Fruit fly (Drosophila melanogaster) whole organism, wandering third instar larva: ENCODE data around the gene CG33181.

ENCODE experiments used
- Abd-B ChIP-seq: fragments of >200 bp; optimal IDR thresholded peaks from 2 replicates; lab custom pipeline; 2017; ENCODE audit warnings: missing biosample characterization, missing genetic modification characterization
- CG32264 ChIP-seq: fragments of 200-800 bp; sonication (Bioruptor generic); optimal IDR thresholded peaks from 2 replicates; lab custom pipeline; 2016; ENCODE audit warnings: missing biosample characterization, missing genetic modification characterization
- CG9705 ChIP-seq: fragments of 200-800 bp; sonication (Bioruptor generic); optimal IDR thresholded peaks from 2 replicates; lab custom pipeline; 2018; ENCODE audit warnings: missing biosample characterization, mild to moderate bottlenecking, missing genetic modification characterization
- CrebA ChIP-seq: fragments of 200-800 bp; sonication (Bioruptor generic); optimal IDR thresholded peaks from 2 replicates; lab custom pipeline; 2016; ENCODE audit warnings: missing biosample characterization, mild to moderate bottlenecking, missing genetic modification characterization, borderline replicate concordance
- Dfd ChIP-seq: fragments of >200 bp; optimal IDR thresholded peaks from 2 replicates; lab custom pipeline; 2017; ENCODE audit warnings: missing biosample characterization, missing genetic modification characterization
- Dif ChIP-seq: fragments of 200-275, 200-300 bp; sonication (Bioruptor generic); optimal IDR thresholded peaks from 2 replicates; lab custom pipeline; 2018; ENCODE audit warnings: missing biosample characterization, missing genetic modification characterization; ENCODE audit not compliant: partially characterized antibody
- GATAd ChIP-seq: sonication (Bioruptor generic); optimal IDR thresholded peaks from 2 replicates; lab custom pipeline; 2016; ENCODE audit warnings: missing biosample characterization, missing genetic modification characterization
- HLH106 ChIP-seq: fragments of 200-800 bp; optimal IDR thresholded peaks from 3 replicates; lab custom pipeline; 2019; ENCODE audit warnings: missing biosample characterization, mild to moderate bottlenecking, missing genetic modification characterization, moderate library complexity
- Hnf4 ChIP-seq: fragments of 200-800 bp; sonication (Bioruptor generic); optimal IDR thresholded peaks from 2 replicates; lab custom pipeline; 2016; ENCODE audit warnings: missing biosample characterization, mild to moderate bottlenecking, missing genetic modification characterization
- Hr78 ChIP-seq: fragments of >200 bp; optimal IDR thresholded peaks from 2 replicates; lab custom pipeline; 2017; ENCODE audit warnings: missing biosample characterization, missing genetic modification characterization
- Hr83 ChIP-seq: fragments of 200-300 bp; sonication (Bioruptor generic); optimal IDR thresholded peaks from 2 replicates; lab custom pipeline; 2016; ENCODE audit warnings: missing biosample characterization, mild to moderate bottlenecking, missing genetic modification characterization, moderate library complexity; ENCODE audit not compliant: poor library complexity, severe bottlenecking
- Jra ChIP-seq: sonication (Bioruptor generic); optimal IDR thresholded peaks from 2 replicates; lab custom pipeline; 2016; ENCODE audit warnings: missing biosample characterization, missing genetic modification characterization
- Mio ChIP-seq: sonication (Bioruptor generic); optimal IDR thresholded peaks from 2 replicates; lab custom pipeline; 2016; ENCODE audit warnings: missing biosample characterization, missing genetic modification characterization
- Myc ChIP-seq: fragments of >200 bp; optimal IDR thresholded peaks from 2 replicates; lab custom pipeline; 2017
- N ChIP-seq: fragments of >200 bp; optimal IDR thresholded peaks from 2 replicates; lab custom pipeline; 2018; ENCODE audit warnings: missing biosample characterization, missing external identifiers, missing genetic modification characterization
- OdsH ChIP-seq: fragments of 200-800 bp; sonication (Bioruptor generic); optimal IDR thresholded peaks from 2 replicates; lab custom pipeline; 2016; ENCODE audit warnings: missing biosample characterization, mild to moderate bottlenecking, missing genetic modification characterization
- Rel ChIP-seq, 2 experiments: fragments of 200-800 bp; sonication (Bioruptor generic) in 1 of 2; optimal IDR thresholded peaks; 2 replicates in 1 of 2; 3 replicates in 1 of 2; lab custom pipeline; 2016 to 2019; ENCODE audit warnings: mild to moderate bottlenecking in 2 of 2, missing biosample characterization in 2 of 2, missing genetic modification characterization in 2 of 2, moderate library complexity in 1 of 2
- Sp1 ChIP-seq: fragments of 200-800 bp; sonication (Bioruptor generic); optimal IDR thresholded peaks from 3 replicates; lab custom pipeline; 2019; ENCODE audit warnings: missing biosample characterization, mild to moderate bottlenecking, missing genetic modification characterization, moderate library complexity
- Vsx2 ChIP-seq: fragments of 200-300, 225-300 bp; sonication (Bioruptor generic); optimal IDR thresholded peaks from 2 replicates; lab custom pipeline; 2018; ENCODE audit warnings: missing biosample characterization, missing genetic modification characterization; ENCODE audit not compliant: partially characterized antibody
- br ChIP-seq: fragments of 200-800 bp; sonication (Bioruptor generic); optimal IDR thresholded peaks from 2 replicates; lab custom pipeline; 2016; ENCODE audit warnings: missing biosample characterization, missing genetic modification characterization
- brk ChIP-seq: fragments of 200-800 bp; sonication (Bioruptor generic); optimal IDR thresholded peaks from 2 replicates; lab custom pipeline; 2016; ENCODE audit warnings: missing biosample characterization, mild to moderate bottlenecking, missing genetic modification characterization
- dl ChIP-seq, 2 experiments: fragments of 175-275, 200-275 bp in 1 of 2; fragments of 200-275 bp in 1 of 2; sonication (Bioruptor generic); optimal IDR thresholded peaks; lab custom pipeline; 2018; ENCODE audit warnings: mild to moderate bottlenecking in 2 of 2, missing biosample characterization in 2 of 2, missing genetic modification characterization in 2 of 2, moderate library complexity in 2 of 2; ENCODE audit not compliant: partially characterized antibody in 2 of 2, insufficient read depth in 1 of 2
- dmrt93B ChIP-seq: fragments of 200-800 bp; sonication (Bioruptor generic); optimal IDR thresholded peaks from 2 replicates; lab custom pipeline; 2018; ENCODE audit warnings: missing biosample characterization, mild to moderate bottlenecking, missing genetic modification characterization
- dsf ChIP-seq: sonication (Bioruptor generic); optimal IDR thresholded peaks from 2 replicates; lab custom pipeline; 2016; ENCODE audit warnings: missing biosample characterization, missing genetic modification characterization, borderline replicate concordance
- ey ChIP-seq: fragments of 200-800 bp; sonication (Bioruptor generic); optimal IDR thresholded peaks from 2 replicates; lab custom pipeline; 2016; ENCODE audit warnings: missing biosample characterization, missing genetic modification characterization
- foxo ChIP-seq, 2 experiments: fragments of 200-800 bp; sonication (Bioruptor generic); optimal IDR thresholded peaks; 2 replicates in 1 of 2; 3 replicates in 1 of 2; lab custom pipeline; 2016 to 2017; ENCODE audit warnings: missing biosample characterization in 2 of 2, missing genetic modification characterization in 2 of 2
- fru ChIP-seq: fragments of 200-800 bp; sonication (Bioruptor generic); optimal IDR thresholded peaks from 3 replicates; lab custom pipeline; 2016; ENCODE audit warnings: missing biosample characterization, mild to moderate bottlenecking, missing genetic modification characterization
- h ChIP-seq: fragments of 200-800 bp; sonication (Bioruptor generic); optimal IDR thresholded peaks from 3 replicates; lab custom pipeline; 2016; ENCODE audit warnings: missing biosample characterization, mild to moderate bottlenecking, missing genetic modification characterization
- jim ChIP-seq: fragments of 175-275, 200-325 bp; sonication (Bioruptor generic); optimal IDR thresholded peaks from 2 replicates; lab custom pipeline; 2016; ENCODE audit warnings: missing biosample characterization, mild to moderate bottlenecking, missing genetic modification characterization
- lola ChIP-seq: fragments of >200 bp; optimal IDR thresholded peaks from 2 replicates; lab custom pipeline; 2017; ENCODE audit warnings: missing biosample characterization, missing genetic modification characterization
- pan ChIP-seq: fragments of >200 bp; optimal IDR thresholded peaks from 2 replicates; lab custom pipeline; 2017
- psq ChIP-seq: fragments of 200-800 bp; sonication (Bioruptor generic); optimal IDR thresholded peaks from 3 replicates; lab custom pipeline; 2017; ENCODE audit warnings: missing biosample characterization, mild to moderate bottlenecking, missing genetic modification characterization, moderate library complexity
- rgr ChIP-seq: fragments of 200-800 bp; sonication (Bioruptor generic); optimal IDR thresholded peaks from 3 replicates; lab custom pipeline; 2016; ENCODE audit warnings: missing biosample characterization, mild to moderate bottlenecking, missing genetic modification characterization
- sage ChIP-seq: fragments of 200-800 bp; sonication (Bioruptor generic); optimal IDR thresholded peaks from 2 replicates; lab custom pipeline; 2016; ENCODE audit warnings: missing biosample characterization, mild to moderate bottlenecking, missing genetic modification characterization
- sv ChIP-seq: fragments of 200-800 bp; sonication (Bioruptor generic); optimal IDR thresholded peaks from 3 replicates; lab custom pipeline; 2016; ENCODE audit warnings: missing biosample characterization, missing genetic modification characterization
- tai ChIP-seq: sonication (Bioruptor generic); optimal IDR thresholded peaks from 2 replicates; lab custom pipeline; 2016; ENCODE audit warnings: missing biosample characterization, missing genetic modification characterization
- usp ChIP-seq: fragments of >200 bp; optimal IDR thresholded peaks from 2 replicates; lab custom pipeline; 2017; ENCODE audit warnings: missing biosample characterization, missing genetic modification characterization
- woc ChIP-seq: sonication (Bioruptor generic); optimal IDR thresholded peaks from 2 replicates; lab custom pipeline; 2016; ENCODE audit warnings: missing biosample characterization, mild to moderate bottlenecking, missing genetic modification characterization

The CG33181 gene

DNA sequence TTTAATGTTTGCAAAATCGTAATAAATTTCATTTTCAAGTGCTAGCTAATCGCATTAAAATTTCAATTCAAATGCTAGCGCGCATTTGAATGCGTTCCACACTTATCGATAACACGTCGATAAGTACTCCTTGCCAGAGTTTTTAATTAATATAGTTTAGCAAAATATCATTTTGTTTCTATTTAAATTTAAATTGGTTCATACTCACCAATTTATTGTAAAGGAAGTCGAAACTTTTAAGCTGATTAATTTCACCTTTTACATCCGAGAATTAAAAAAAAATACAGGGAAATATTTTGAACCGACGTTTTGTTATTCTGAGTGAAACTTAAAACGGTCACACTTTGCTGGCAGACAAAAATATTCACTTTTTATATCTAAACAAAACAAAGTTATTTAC, 28.0 kb upstream of the CG33181 start, which contains the start of gene Es2:
Gene Es2 (plus strand): TSS at position 333 of the 400 bp plus-strand sequence.
- TF ChIP-seq OdsH (GFP tag; lab: Kevin White, UChicago) = no peak
- TF ChIP-seq sage (GFP tag; lab: Kevin White, UChicago) = peak; percentile 13
- peak; percentile 63 for TF ChIP-seq Myc (lab: Kevin White, UChicago)

DNA sequence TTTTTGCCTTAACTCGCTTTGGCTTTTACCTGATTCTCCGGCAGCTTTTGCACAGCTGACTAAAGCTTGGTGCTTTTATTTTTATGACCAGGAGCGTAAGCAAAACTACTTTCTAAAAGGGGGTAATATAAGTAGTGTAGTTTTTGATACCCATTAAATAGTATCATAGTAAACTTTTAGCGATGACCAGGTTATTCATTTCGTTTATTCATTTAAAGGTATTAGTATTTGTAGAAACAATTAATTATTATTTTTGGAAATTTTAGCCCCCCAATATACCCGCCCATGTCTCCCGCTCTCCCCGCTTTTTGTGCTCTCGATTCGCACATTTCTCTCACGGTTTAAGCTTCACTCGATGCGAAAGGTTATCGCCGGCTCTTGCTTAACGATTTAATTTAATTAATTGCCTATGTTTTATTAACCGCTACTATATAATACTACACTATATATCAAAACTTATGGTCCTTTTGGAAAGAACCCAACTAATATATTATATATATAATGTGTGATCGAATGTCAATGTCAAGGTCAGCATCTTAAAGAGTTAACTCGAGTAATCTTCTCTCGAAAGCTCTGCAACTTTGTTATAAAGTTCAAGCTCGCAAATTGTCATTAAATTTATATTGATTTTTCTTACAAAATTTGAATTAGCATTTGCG, 24.6 kb upstream of the CG33181 start, which contains the start of gene Sptr:
Gene Sptr (minus strand): TSS at position 61 of the 659 bp plus-strand sequence.
- TF ChIP-seq lola (GFP tag; lab: Kevin White, UChicago) = no peak
- TF ChIP-seq Hr78 (GFP tag; lab: Kevin White, UChicago) = no peak
- TF ChIP-seq pan (lab: Kevin White, UChicago) = no peak
- no peak for TF ChIP-seq N (GFP tag; lab: Kevin White, UChicago)
- TF ChIP-seq dl (GFP tag; optimal IDR thresholded peaks at IDR 0.05; lab: Kevin White, UChicago; ENCODE audit: insufficient read depth in 1 of 2, partially characterized antibody in 2 of 2) = no peak
- TF ChIP-seq dsf (GFP tag; lab: Kevin White, UChicago) = peak; percentile 58
- TF ChIP-seq rgr (GFP tag; lab: Kevin White, UChicago) = peak; percentile 97
- peak; percentile 82 for TF ChIP-seq tai
- no peak for TF ChIP-seq Dif
- peak; percentile 19 for TF ChIP-seq Mio
- peak; percentile 77 for TF ChIP-seq Rel (GFP tag; optimal IDR thresholded peaks at IDR 0.05; lab: Kevin White, UChicago)
- TF ChIP-seq Rel (tag; optimal IDR thresholded peaks at IDR 0.05; lab: Kevin White, UChicago) = peak; percentile 82
- no peak for TF ChIP-seq Vsx2 (GFP tag; lab: Kevin White, UChicago)
- peak; percentile 80 for TF ChIP-seq CG32264 (GFP tag; lab: Kevin White, UChicago)
- peak; percentile 91 for TF ChIP-seq brk (GFP tag; lab: Kevin White, UChicago)
- peak; percentile 87 for TF ChIP-seq dmrt93B (GFP tag; lab: Kevin White, UChicago)
- TF ChIP-seq Hr83 (GFP tag; lab: Kevin White, UChicago) = no peak
- TF ChIP-seq Myc (lab: Kevin White, UChicago) = no peak
- peak; percentile 97 for TF ChIP-seq OdsH (GFP tag; lab: Kevin White, UChicago)
- TF ChIP-seq Jra (GFP tag; lab: Kevin White, UChicago) = peak; percentile 84
- TF ChIP-seq sv (GFP tag; lab: Kevin White, UChicago) = peak; percentile 72
- peak; percentile 96 for TF ChIP-seq fru (GFP tag; lab: Kevin White, UChicago)
- TF ChIP-seq h = peak; percentile 96
- no peak for TF ChIP-seq Dfd (GFP tag; lab: Kevin White, UChicago)
- peak; percentile 92 for TF ChIP-seq psq (GFP tag; lab: Kevin White, UChicago)
- peak; percentile 56 to 96 for TF ChIP-seq foxo (GFP tag; optimal IDR thresholded peaks at IDR 0.05; lab: Kevin White, UChicago)
- peak; percentile 91 for TF ChIP-seq CG9705 (GFP tag; lab: Kevin White, UChicago)
- peak; percentile 92 for TF ChIP-seq br (GFP tag; lab: Kevin White, UChicago)
- TF ChIP-seq GATAd = peak; percentile 51
- TF ChIP-seq Sp1 (GFP tag; lab: Kevin White, UChicago) = peak; percentile 96
- peak; percentile 87 for TF ChIP-seq sage (GFP tag; lab: Kevin White, UChicago)
- TF ChIP-seq CrebA (GFP tag; lab: Kevin White, UChicago) = peak; percentile 73
- TF ChIP-seq usp = no peak
- TF ChIP-seq woc (GFP tag; lab: Kevin White, UChicago) = peak; percentile 92
- peak; percentile 96 for TF ChIP-seq HLH106 (tag; lab: Kevin White, UChicago)
- no peak for TF ChIP-seq Abd-B (GFP tag; lab: Kevin White, UChicago)
- peak; percentile 93 for TF ChIP-seq ey (GFP tag; lab: Kevin White, UChicago)
- TF ChIP-seq jim = no peak
- peak; percentile 94 for TF ChIP-seq Hnf4 (GFP tag; lab: Kevin White, UChicago)
